Worm (Caenorhabditis elegans) whole organism, L2 larva: ENCODE data around the gene gldi-10.
A peak's percentile ranks its signal among the peaks of the same experiment; 100 is the strongest.

Source experiments
- C34F6.9 ChIP-seq: fragments of 150-350 bp; optimal IDR thresholded peaks from 2 replicates; lab custom pipeline; 2014; ENCODE audit warnings: missing biosample characterization, missing genetic modification characterization
- F13H6.1 ChIP-seq: sonication (generic microtip); optimal IDR thresholded peaks from 2 replicates; lab custom pipeline; 2016; ENCODE audit warnings: missing genetic modification characterization, missing compliant biosample characterization
- Y55F3AM.14 ChIP-seq: fragments of 200-800 bp; sonication (Bioruptor generic); optimal IDR thresholded peaks from 2 replicates; lab custom pipeline; 2018; ENCODE audit warnings: mild to moderate bottlenecking, missing genetic modification characterization, missing compliant biosample characterization
- aly-2 ChIP-seq: fragments of 150-350 bp; optimal IDR thresholded peaks from 2 replicates; lab custom pipeline; 2014; ENCODE audit warnings: missing biosample characterization, missing genetic modification characterization
- ama-1 ChIP-seq: fragments of 150-350 bp; optimal IDR thresholded peaks from 2 replicates; lab custom pipeline; 2018; ENCODE audit warnings: inconsistent platforms
- blmp-1 ChIP-seq: sonication (generic microtip); optimal IDR thresholded peaks from 2 replicates; lab custom pipeline; 2017; ENCODE audit warnings: missing genetic modification characterization, mild to moderate bottlenecking, missing compliant biosample characterization, antibody characterized with exemption, moderate library complexity; ENCODE audit not compliant: insufficient read depth
- ceh-16 ChIP-seq: fragments of 150-350 bp; optimal IDR thresholded peaks from 2 replicates; lab custom pipeline; 2014; ENCODE audit warnings: missing biosample characterization, missing genetic modification characterization
- ceh-82 ChIP-seq: fragments of 150-350 bp; optimal IDR thresholded peaks from 2 replicates; lab custom pipeline; 2014; ENCODE audit warnings: missing biosample characterization, missing genetic modification characterization
- crh-2 ChIP-seq: sonication (generic microtip); optimal IDR thresholded peaks from 2 replicates; lab custom pipeline; 2017; ENCODE audit warnings: missing biosample characterization, missing genetic modification characterization
- fos-1 ChIP-seq: fragments of 150-350 bp; optimal IDR thresholded peaks from 2 replicates; lab custom pipeline; 2014; ENCODE audit warnings: missing biosample characterization, missing genetic modification characterization
- gmeb-1 ChIP-seq: fragments of 150-350 bp; optimal IDR thresholded peaks from 2 replicates; lab custom pipeline; 2014; ENCODE audit warnings: missing biosample characterization, missing genetic modification characterization
- lin-11 ChIP-seq: fragments of 150-350 bp; sonication (generic microtip); optimal IDR thresholded peaks from 2 replicates; lab custom pipeline; 2014; ENCODE audit warnings: missing biosample characterization, missing genetic modification characterization, inconsistent platforms, mixed read lengths
- lin-13 ChIP-seq: fragments of 150-350 bp; optimal IDR thresholded peaks from 2 replicates; lab custom pipeline; 2014; ENCODE audit warnings: missing biosample characterization, missing genetic modification reagents, missing genetic modification characterization
- lin-39 ChIP-seq: fragments of 150-350 bp; optimal IDR thresholded peaks from 2 replicates; lab custom pipeline; 2014; ENCODE audit warnings: missing biosample characterization, missing genetic modification reagents, missing genetic modification characterization
- lsy-2 ChIP-seq, 2 experiments: fragments of 150-350 bp in 1 of 2; sonication (generic microtip) in 1 of 2; optimal IDR thresholded peaks; 2 replicates each; lab custom pipeline; 2014 to 2017; ENCODE audit warnings: missing biosample characterization in 2 of 2, missing genetic modification characterization in 2 of 2
- nhr-10 ChIP-seq: sonication (generic microtip); optimal IDR thresholded peaks from 2 replicates; lab custom pipeline; 2017; ENCODE audit warnings: missing biosample characterization, missing genetic modification characterization
- nhr-11 ChIP-seq: fragments of 150-350 bp; optimal IDR thresholded peaks from 2 replicates; lab custom pipeline; 2014; ENCODE audit warnings: missing biosample characterization, missing genetic modification characterization
- nhr-129 ChIP-seq: fragments of 150-350 bp; optimal IDR thresholded peaks from 2 replicates; lab custom pipeline; 2014; ENCODE audit warnings: missing biosample characterization, missing genetic modification characterization
- nhr-21 ChIP-seq: fragments of 150-350 bp; optimal IDR thresholded peaks from 2 replicates; lab custom pipeline; 2014; ENCODE audit warnings: missing biosample characterization, missing genetic modification characterization
- nhr-23 ChIP-seq: fragments of 150-350 bp; optimal IDR thresholded peaks from 2 replicates; lab custom pipeline; 2014; ENCODE audit warnings: missing biosample characterization, missing genetic modification reagents, missing genetic modification characterization
- peb-1 ChIP-seq: fragments of 150-350 bp; optimal IDR thresholded peaks from 2 replicates; lab custom pipeline; 2014; ENCODE audit warnings: missing biosample characterization, missing genetic modification characterization
- sem-4 ChIP-seq: fragments of 150-350 bp; optimal IDR thresholded peaks from 2 replicates; lab custom pipeline; 2014; ENCODE audit warnings: missing biosample characterization, missing genetic modification reagents, missing genetic modification characterization
- sma-3 ChIP-seq: sonication (generic microtip); optimal IDR thresholded peaks from 2 replicates; lab custom pipeline; 2016; ENCODE audit warnings: missing genetic modification reagents, missing genetic modification characterization, missing compliant biosample characterization
- sma-9 ChIP-seq, 2 experiments: fragments of 150-350 bp in 1 of 2; sonication (generic microtip) in 1 of 2; optimal IDR thresholded peaks; 2 replicates each; lab custom pipeline; 2014 to 2016; ENCODE audit warnings: missing genetic modification characterization in 2 of 2, mild to moderate bottlenecking in 1 of 2, missing biosample characterization in 1 of 2, missing compliant biosample characterization in 1 of 2, missing genetic modification reagents in 1 of 2, moderate library complexity in 1 of 2
- snpc-4 ChIP-seq: fragments of 150-350 bp; optimal IDR thresholded peaks from 2 replicates; lab custom pipeline; 2014; ENCODE audit warnings: missing biosample characterization, missing genetic modification characterization
- unc-55 ChIP-seq: fragments of 150-350 bp; sonication (generic microtip); optimal IDR thresholded peaks from 3 replicates; lab custom pipeline; 2014; ENCODE audit warnings: missing biosample characterization, missing genetic modification reagents, missing genetic modification characterization
- unc-62 ChIP-seq: fragments of 150-350 bp; optimal IDR thresholded peaks from 2 replicates; lab custom pipeline; 2014; ENCODE audit warnings: missing biosample characterization, missing genetic modification reagents, missing genetic modification characterization
- zag-1 ChIP-seq: fragments of 150-350 bp; optimal IDR thresholded peaks from 2 replicates; lab custom pipeline; 2014; ENCODE audit warnings: missing biosample characterization, missing genetic modification characterization
- ztf-1 ChIP-seq: fragments of 200-800 bp; sonication (Bioruptor generic); conservative IDR thresholded peaks from 2 replicates; pipeline ENCODE4 v1.3.6; 2022; ENCODE audit warnings: missing genetic modification characterization, missing compliant biosample characterization
- ztf-4 ChIP-seq: fragments of 150-350 bp; optimal IDR thresholded peaks from 2 replicates; lab custom pipeline; 2014; ENCODE audit warnings: missing biosample characterization, missing genetic modification characterization

Gene gldi-10

ce11 chrIV:9093932-9094331 is 5.1 kb upstream of the gldi-10 start, which contains the start of gene lpl-1:
Gene lpl-1, minus strand, starts transcription at chrIV:9094032.
- TF ChIP-seq C34F6.9 (tag; lab: Kevin White, UChicago) (no peak), ceh-82 (tag; lab: Kevin White, UChicago) (no peak), unc-55 (no peak), fos-1 (no peak), ceh-16 (tag; lab: Kevin White, UChicago) (no peak), nhr-23 (tag; lab: Kevin White, UChicago) (no peak), F13H6.1 (tag; lab: Kevin White, UChicago) (no peak), aly-2 (tag; lab: Kevin White, UChicago) (no peak), peb-1 (tag; lab: Kevin White, UChicago) (no peak), ztf-1 (GFP tag; lab: Robert Waterston, UW) (no peak), nhr-10 (tag; lab: Kevin White, UChicago) (no peak), crh-2 (tag; lab: Kevin White, UChicago) (no peak), ama-1 (no peak), Y55F3AM.14 (GFP tag; lab: Kevin White, UChicago) (no peak), ztf-4 (tag; lab: Kevin White, UChicago) (no peak), snpc-4 (tag; lab: Kevin White, UChicago) (no peak)

- TF ChIP-seq aly-2 (tag; lab: Kevin White, UChicago) (no peak), blmp-1 (tag; lab: Kevin White, UChicago) (no peak), lin-13 (GFP tag; lab: Kevin White, UChicago) (no peak), crh-2 (tag; lab: Kevin White, UChicago) (no peak), sem-4 (tag; lab: Kevin White, UChicago) (no peak), zag-1 (tag; lab: Kevin White, UChicago) (no peak)
These were observed 4.7 kb upstream of the gldi-10 start, which contains the start of gene mrpl-42 for ce11 chrIV:9094356-9094755. Gene mrpl-42, minus strand, starts transcription at chrIV:9094456.

- no peak for TF ChIP-seq unc-62 (GFP tag; lab: Kevin White, UChicago)
- no peak for TF ChIP-seq lin-11 (tag; lab: Kevin White, UChicago)
- TF ChIP-seq, all 48 proteins: peak for 0
These were observed 3.5 kb upstream of the gldi-10 start, which contains the start of gene icln-1 for ce11 chrIV:9095553-9095952. Gene icln-1, minus strand, starts transcription at chrIV:9095653.

- TF ChIP-seq C34F6.9 (tag; lab: Kevin White, UChicago), result peak; percentile 55
- TF ChIP-seq nhr-129 (tag; lab: Kevin White, UChicago), result peak; percentile 46
- TF ChIP-seq gmeb-1 (tag; lab: Kevin White, UChicago), result peak; percentile 40
- no peak for TF ChIP-seq sma-3
- TF ChIP-seq unc-55, result peak; percentile 62
- TF ChIP-seq lsy-2 (tag; optimal IDR thresholded peaks at IDR 0.05; lab: Kevin White, UChicago), result peak in 1 of 2 experiments; percentile 51
These were observed 2.7 kb upstream of the gldi-10 start, which contains the start of the genes znf-706 and cpna-3 for ce11 chrIV:9096160-9096879. Gene znf-706, minus strand, starts transcription at chrIV:9096231. Gene cpna-3, plus strand, starts transcription at chrIV:9096842.

- TF ChIP-seq nhr-10 (tag; lab: Kevin White, UChicago) (no peak), nhr-21 (tag; lab: Kevin White, UChicago) (no peak), sma-9 (GFP tag; optimal IDR thresholded peaks at IDR 0.05; lab: Kevin White, UChicago) (no peak), sma-9 (tag; optimal IDR thresholded peaks at IDR 0.05; lab: Kevin White, UChicago) (no peak), nhr-11 (tag; lab: Kevin White, UChicago) (no peak), lin-13 (GFP tag; lab: Kevin White, UChicago) (no peak), C34F6.9 (tag; lab: Kevin White, UChicago) (no peak), lin-39 (tag; lab: Kevin White, UChicago) (no peak), ztf-4 (tag; lab: Kevin White, UChicago) (no peak), lin-11 (tag; lab: Kevin White, UChicago) (no peak), blmp-1 (tag; lab: Kevin White, UChicago) (no peak)
These were observed 1.8 kb downstream of the gldi-10 start for ce11 chrIV:9100835-9101234.
